Fruit fly (Drosophila melanogaster): ENCODE results near the gene Rim.

DNA sequence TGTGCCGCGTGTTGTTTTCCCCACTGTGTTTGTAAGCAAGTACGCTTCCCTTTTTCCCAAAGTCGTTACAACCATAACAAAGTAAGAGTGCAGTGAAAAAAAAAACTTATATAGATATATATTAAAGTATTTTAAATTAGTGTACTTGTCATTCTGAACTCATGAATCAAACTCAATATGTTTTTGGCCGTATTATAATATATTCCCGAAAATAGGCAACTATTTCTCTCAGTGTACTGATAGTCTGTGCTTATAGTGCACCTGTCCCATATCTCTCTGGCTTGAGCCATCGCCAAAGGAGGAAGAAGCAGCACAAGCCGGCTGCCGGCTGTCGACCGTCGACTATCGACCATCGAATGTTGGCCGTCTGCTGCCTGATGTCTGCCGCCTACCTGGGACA lies 24.7 kb upstream of the Rim start:
- TF ChIP-seq EcR (GFP tag; optimal IDR thresholded peaks at IDR 0.05) = no peak
- no peak for TF ChIP-seq pan (optimal IDR thresholded peaks at IDR 0.05)
- TF ChIP-seq Dll (optimal IDR thresholded peaks at IDR 0.05) = no peak
- TF ChIP-seq CG8478 (optimal IDR thresholded peaks at IDR 0.05) = no peak
- no peak for TF ChIP-seq usp (GFP tag; optimal IDR thresholded peaks at IDR 0.05)
- TF ChIP-seq psq (optimal IDR thresholded peaks at IDR 0.05) = no peak
